Fruit fly (Drosophila melanogaster): ENCODE measurements around the gene Oga.
A peak's percentile ranks its signal among the peaks of the same experiment; 100 is the strongest.

Gene Oga

dm6 chr3R:21223453-21224057, 4.7 kb downstream of the Oga start, which contains the start of the genes CG3337 and Nelf-A (continued):
- TF ChIP-seq Mad (GFP tag; optimal IDR thresholded peaks at IDR 0.05) (peak; percentile 81), H2.0 (GFP tag; IDR thresholded peaks at IDR 0.05) (peak; percentile 66), salm (tag; optimal IDR thresholded peaks at IDR 0.05) (no peak), kah (GFP tag; optimal IDR thresholded peaks at IDR 0.05) (peak; percentile 21), pita (GFP tag; optimal IDR thresholded peaks at IDR 0.05) (no peak), dmrt11E (tag; optimal IDR thresholded peaks at IDR 0.05) (peak; percentile 42), B-H1 (GFP tag; IDR thresholded peaks at IDR 0.05) (peak; percentile 42; the same call in 1 of the 3 replicates), CG14860 (GFP tag; IDR thresholded peaks at IDR 0.05; ENCODE audit: partially characterized antibody) (peak; percentile 57), br (optimal IDR thresholded peaks at IDR 0.05) (no peak), pnt (GFP tag; optimal IDR thresholded peaks at IDR 0.05) (peak; percentile 37), NfI (GFP tag; optimal IDR thresholded peaks at IDR 0.05) (peak; percentile 80), Nf-YB (GFP tag; optimal IDR thresholded peaks at IDR 0.05) (no peak), tll (GFP tag; optimal IDR thresholded peaks at IDR 0.05) (no peak), slou (GFP tag; optimal IDR thresholded peaks at IDR 0.05) (no peak), vnd (GFP tag; IDR thresholded peaks at IDR 0.05; ENCODE audit: partially characterized antibody) (peak; percentile 69), dan (GFP tag; IDR thresholded peaks at IDR 0.05) (no peak), luna (GFP tag; optimal IDR thresholded peaks at IDR 0.05) (peak; percentile 63), H15 (GFP tag; IDR thresholded peaks at IDR 0.05) (peak; percentile 46; the same call in 1 of the 3 replicates), Ssrp (tag; optimal IDR thresholded peaks at IDR 0.05) (no peak), gsb (GFP tag; IDR thresholded peaks at IDR 0.05) (no peak), CG8478 (optimal IDR thresholded peaks at IDR 0.05) (peak; percentile 57), CG13287 (GFP tag; IDR thresholded peaks at IDR 0.05; ENCODE audit: partially characterized antibody) (peak; percentile 86), ranshi (GFP tag; IDR thresholded peaks at IDR 0.05) (peak; percentile 63), CG11723 (GFP tag; optimal IDR thresholded peaks at IDR 0.05) (no peak), nerfin-1 (tag; optimal IDR thresholded peaks at IDR 0.05) (peak; percentile 56), CG31388 (GFP tag; optimal IDR thresholded peaks at IDR 0.05) (no peak), Sox102F (GFP tag; optimal IDR thresholded peaks at IDR 0.05) (no peak), Hr78 (GFP tag; optimal IDR thresholded peaks at IDR 0.05) (no peak), pros (GFP tag; optimal IDR thresholded peaks at IDR 0.05) (no peak), ham (GFP tag; IDR thresholded peaks at IDR 0.05) (no peak), slbo (GFP tag; IDR thresholded peaks at IDR 0.05) (peak; percentile 91), CG11560 (tag; IDR thresholded peaks at IDR 0.05) (peak; percentile 68; the same call in 2 of the 3 replicates), CG33557 (GFP tag; optimal IDR thresholded peaks at IDR 0.05) (peak; percentile 53), CG9932 (GFP tag; IDR thresholded peaks at IDR 0.05) (peak; percentile 92), CG18599 (GFP tag; optimal IDR thresholded peaks at IDR 0.05) (no peak), C15 (GFP tag; IDR thresholded peaks at IDR 0.05) (no peak), Elba2 (GFP tag; optimal IDR thresholded peaks at IDR 0.05) (peak; percentile 78), sqz (GFP tag; optimal IDR thresholded peaks at IDR 0.05) (no peak), Nf-YC (tag; optimal IDR thresholded peaks at IDR 0.05) (no peak), lola (GFP tag; optimal IDR thresholded peaks at IDR 0.05) (no peak), jing (GFP tag; optimal IDR thresholded peaks at IDR 0.05) (no peak), CG42726 (GFP tag; IDR thresholded peaks at IDR 0.05; ENCODE audit: partially characterized antibody) (peak; percentile 94), CG34376 (GFP tag; optimal IDR thresholded peaks at IDR 0.05) (peak; percentile 61), insv (GFP tag; optimal IDR thresholded peaks at IDR 0.05) (peak in 1 of 2 experiments; percentile 58), BEAF-32 (GFP tag; optimal IDR thresholded peaks at IDR 0.05) (peak; percentile 88), CG31365 (tag; optimal IDR thresholded peaks at IDR 0.05) (peak; percentile 20), gcm2 (GFP tag; optimal IDR thresholded peaks at IDR 0.05) (peak; percentile 42), CG15073 (GFP tag; optimal IDR thresholded peaks at IDR 0.05) (no peak), slp2 (GFP tag; optimal IDR thresholded peaks at IDR 0.05) (peak; percentile 26), az2 (GFP tag; optimal IDR thresholded peaks at IDR 0.05) (peak; percentile 44)
